Worm (Caenorhabditis elegans): ENCODE measurements around the gene srh-69.
A peak's percentile ranks its signal among the peaks of the same experiment; 100 is the strongest.

The srh-69 gene

ce11 chrII:12471138-12471855, 43.2 kb downstream of the srh-69 start, which contains the start of the genes F15A4.5 and phat-8:
Gene F15A4.5, minus strand, starts transcription at chrII:12471238.
Gene phat-8, plus strand, starts transcription at chrII:12471805.
- TF ChIP-seq set-16 (GFP tag; IDR thresholded peaks at IDR 0.05): no peak
- TF ChIP-seq snpc-1.2 (GFP tag; IDR thresholded peaks at IDR 0.05): no peak
- peak in 1 of 2 experiments; percentile 21 for TF ChIP-seq unc-62 (GFP tag; optimal IDR thresholded peaks at IDR 0.05 in 1 of 2)
- TF ChIP-seq unc-62 (tag; optimal IDR thresholded peaks at IDR 0.05): no peak

ce11 chrII:12467047-12467446, 47.5 kb downstream of the srh-69 start, which contains the start of gene srg-16:
Gene srg-16, plus strand, starts transcription at chrII:12467133.
- 0 out of 2 replicates have a peak, but pooled peaks have one; percentile 7 for TF ChIP-seq F26F4.8 (GFP tag; conservative IDR thresholded peaks at IDR 0.05)
- TF ChIP-seq Y48G9A.11 (GFP tag; IDR thresholded peaks at IDR 0.05): no peak

ce11 chrII:12465557-12465956, 49.0 kb downstream of the srh-69 start, which contains the start of gene sre-37:
Gene sre-37, plus strand, starts transcription at chrII:12465857.
- TF ChIP-seq unc-62 (GFP tag; optimal IDR thresholded peaks at IDR 0.05 in 1 of 2): no peak
- no peak for TF ChIP-seq unc-62 (tag; optimal IDR thresholded peaks at IDR 0.05)
- TF ChIP-seq D1046.2 (GFP tag; IDR thresholded peaks at IDR 0.05): no peak
- TF ChIP-seq mep-1 (tag; optimal IDR thresholded peaks at IDR 0.05): no peak
- no peak for TF ChIP-seq skn-1 (tag; optimal IDR thresholded peaks at IDR 0.05)
- TF ChIP-seq Y75B8A.6 (GFP tag; IDR thresholded peaks at IDR 0.05): no peak
- TF ChIP-seq ces-1 (GFP tag; optimal IDR thresholded peaks at IDR 0.05): no peak
- no peak for TF ChIP-seq dve-1 (tag; optimal IDR thresholded peaks at IDR 0.05; ENCODE audit: insufficient read depth)
- no peak for TF ChIP-seq lsy-2 (tag; optimal IDR thresholded peaks at IDR 0.05)
- no peak for TF ChIP-seq pqm-1 (tag; optimal IDR thresholded peaks at IDR 0.05)
- TF ChIP-seq madf-9 (GFP tag; conservative IDR thresholded peaks at IDR 0.05): no peak
- TF ChIP-seq F10B5.3 (tag; optimal IDR thresholded peaks at IDR 0.05): no peak

All from whole organism, L4 larva.